Fruit fly (Drosophila melanogaster): ENCODE results near the gene GstD10.

Gene GstD10

DNA sequence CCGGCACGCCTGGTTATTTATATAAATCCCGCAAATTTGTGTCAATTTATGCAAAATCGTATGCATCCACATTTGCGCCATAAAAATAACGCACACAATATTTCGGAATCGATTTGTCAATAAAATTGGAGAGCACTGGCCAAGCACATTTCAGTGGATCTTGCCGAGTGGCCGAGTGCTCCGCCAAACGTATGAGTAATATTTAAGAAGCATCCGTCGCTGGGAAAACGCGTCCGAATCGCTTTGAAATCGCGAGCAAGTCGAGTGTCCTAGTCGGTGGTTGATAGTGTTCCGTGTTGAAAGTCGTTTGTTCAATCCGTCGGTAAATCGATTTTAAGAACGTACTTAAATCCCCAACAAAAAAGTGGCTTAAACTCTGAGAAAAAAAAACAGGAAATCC is 21.4 kb upstream of the GstD10 start, which contains the start of gene CG33098:
Gene CG33098 (plus strand): TSS at position 224 of the 400 bp plus-strand sequence.
- TF ChIP-seq rgr (GFP tag; optimal IDR thresholded peaks at IDR 0.05) = no peak

DNA sequence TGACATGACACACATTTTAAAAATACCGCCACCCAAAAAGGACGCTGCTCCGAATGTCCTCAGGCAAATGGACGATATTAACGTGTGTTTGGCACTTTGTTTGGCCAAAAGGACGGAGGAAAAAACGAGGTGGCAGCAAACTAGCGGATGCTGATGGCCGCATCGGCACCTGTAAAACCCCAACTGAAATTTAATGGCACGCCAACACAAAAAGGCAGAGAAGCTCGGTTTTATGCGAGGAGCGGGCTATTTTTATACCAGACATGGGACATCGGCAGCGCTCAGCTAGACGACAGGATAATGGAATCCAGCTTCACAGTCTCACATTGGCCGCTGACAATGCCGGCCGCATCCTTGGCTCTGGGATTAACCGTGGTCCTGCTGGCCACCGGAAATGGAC is 20.4 kb upstream of the GstD10 start, which contains the start of gene Sol1:
Gene Sol1 (plus strand): TSS at position 301 of the 400 bp plus-strand sequence.
- TF ChIP-seq h (GFP tag; optimal IDR thresholded peaks at IDR 0.05) = no peak
- TF ChIP-seq dmrt93B (GFP tag; optimal IDR thresholded peaks at IDR 0.05) = no peak
- TF ChIP-seq br (GFP tag; optimal IDR thresholded peaks at IDR 0.05) = no peak
- no peak for TF ChIP-seq brk (GFP tag; optimal IDR thresholded peaks at IDR 0.05)
- TF ChIP-seq Sp1 (GFP tag; optimal IDR thresholded peaks at IDR 0.05) = no peak
- TF ChIP-seq CrebA (GFP tag; optimal IDR thresholded peaks at IDR 0.05; ENCODE audit: borderline replicate concordance) = no peak
- TF ChIP-seq rgr (GFP tag; optimal IDR thresholded peaks at IDR 0.05) = no peak
- TF ChIP-seq dl (GFP tag; optimal IDR thresholded peaks at IDR 0.05; ENCODE audit: insufficient read depth in 1 of 2, partially characterized antibody in 2 of 2) = no peak

DNA sequence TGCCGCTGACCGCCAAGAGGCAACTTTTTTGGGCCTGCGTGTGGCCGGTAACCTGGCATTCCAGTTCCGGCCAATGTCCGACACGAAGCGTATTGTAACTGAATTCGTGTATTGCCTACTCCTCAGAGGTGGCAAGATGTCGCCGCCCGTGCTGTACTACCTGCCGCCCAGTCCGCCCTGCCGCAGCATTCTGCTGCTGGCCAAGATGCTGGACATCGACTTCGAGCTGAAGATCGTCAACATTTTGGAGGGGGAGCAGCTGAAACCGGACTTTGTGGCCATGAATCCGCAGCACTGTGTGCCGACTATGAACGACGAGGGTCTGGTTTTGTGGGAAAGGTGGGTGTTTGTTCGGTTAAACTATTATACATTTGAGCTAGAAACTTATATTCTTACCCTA is 18.7 kb upstream of the GstD10 start:
- no peak for TF ChIP-seq dsf (GFP tag; optimal IDR thresholded peaks at IDR 0.05; ENCODE audit: borderline replicate concordance)
- no peak for TF ChIP-seq tai (GFP tag; optimal IDR thresholded peaks at IDR 0.05)
- no peak for TF ChIP-seq Sp1 (GFP tag; optimal IDR thresholded peaks at IDR 0.05)
- no peak for TF ChIP-seq dl (GFP tag; optimal IDR thresholded peaks at IDR 0.05; ENCODE audit: insufficient read depth in 1 of 2, partially characterized antibody in 2 of 2)

DNA sequence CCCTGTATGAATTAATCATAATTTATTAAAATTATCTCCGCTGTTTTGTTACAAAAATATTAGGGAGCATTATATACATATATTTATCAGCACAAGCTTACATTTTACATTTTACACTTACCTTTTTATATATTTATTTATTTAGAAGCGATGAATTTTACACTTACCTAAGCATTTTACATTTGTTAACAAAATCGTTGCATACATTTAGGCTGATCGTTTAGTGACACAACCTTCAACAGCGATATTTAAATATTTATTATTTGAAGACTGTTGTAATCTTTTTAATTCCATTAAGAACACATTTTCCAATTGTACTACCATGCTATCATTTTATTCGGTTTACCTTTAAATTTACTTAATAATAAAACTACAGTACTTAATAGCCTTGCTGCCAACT is 18.2 kb upstream of the GstD10 start:
- TF ChIP-seq br (GFP tag; optimal IDR thresholded peaks at IDR 0.05) = no peak
- peak; percentile 14 for TF ChIP-seq CrebA (GFP tag; optimal IDR thresholded peaks at IDR 0.05; ENCODE audit: borderline replicate concordance)
- no peak for TF ChIP-seq Rel (GFP tag; optimal IDR thresholded peaks at IDR 0.05)
- TF ChIP-seq Rel (tag; optimal IDR thresholded peaks at IDR 0.05) = peak; percentile 87

DNA sequence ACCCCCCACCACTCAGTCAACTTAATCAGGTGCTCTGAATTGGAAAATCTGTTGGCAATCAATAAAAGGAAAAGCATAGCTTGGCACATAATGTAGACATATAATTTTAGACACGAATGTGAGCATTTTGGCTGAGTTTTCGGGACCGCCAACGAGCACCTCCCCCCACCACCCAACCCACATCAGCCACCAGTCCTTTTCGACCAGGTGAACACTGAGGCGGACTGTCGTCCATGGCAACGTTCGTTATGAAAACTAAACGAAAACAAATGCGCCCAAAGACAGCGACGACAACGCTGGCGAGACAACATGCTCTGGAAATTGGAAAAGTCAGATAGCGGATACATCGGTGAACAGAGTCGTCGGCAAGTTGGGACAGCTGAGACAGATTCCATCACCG is 17.5 kb upstream of the GstD10 start, which contains the start of gene GstD11:
Gene GstD11 (plus strand): TSS at position 301 of the 400 bp plus-strand sequence.
- TF ChIP-seq psq (GFP tag; optimal IDR thresholded peaks at IDR 0.05) = no peak
- TF ChIP-seq usp (GFP tag; optimal IDR thresholded peaks at IDR 0.05) = no peak
- TF ChIP-seq dmrt93B (GFP tag; optimal IDR thresholded peaks at IDR 0.05) = no peak
- TF ChIP-seq Rel (GFP tag; optimal IDR thresholded peaks at IDR 0.05) = no peak
- TF ChIP-seq Rel (tag; optimal IDR thresholded peaks at IDR 0.05) = no peak
- TF ChIP-seq Hr83 (GFP tag; optimal IDR thresholded peaks at IDR 0.05; ENCODE audit: poor library complexity, severe bottlenecking) = no peak

DNA sequence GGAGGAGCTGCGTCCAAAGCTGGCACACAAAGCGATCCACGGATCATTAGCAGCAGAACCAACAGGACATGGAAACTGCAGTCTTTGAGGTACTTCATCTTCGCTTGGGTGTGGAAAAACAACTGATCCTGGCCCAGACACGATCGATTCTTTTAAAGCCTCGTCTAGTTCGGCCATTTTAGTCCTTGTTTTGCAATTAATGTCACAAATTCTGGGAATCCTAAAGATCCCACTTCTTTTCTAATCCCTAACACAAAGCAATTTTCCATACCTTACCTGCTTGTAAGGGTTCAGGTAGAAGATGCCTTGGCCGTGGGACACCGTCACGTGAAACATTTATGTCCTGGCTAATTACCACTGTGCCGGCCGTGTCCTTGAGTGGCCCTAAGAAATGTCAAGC is 17.0 kb upstream of the GstD10 start, which contains the start of gene CG10035:
Gene CG10035 (minus strand): TSS at position 129 of the 400 bp plus-strand sequence.
- no peak for TF ChIP-seq HLH106 (tag; optimal IDR thresholded peaks at IDR 0.05)
- TF ChIP-seq sage (GFP tag; optimal IDR thresholded peaks at IDR 0.05) = no peak
- TF ChIP-seq brk (GFP tag; optimal IDR thresholded peaks at IDR 0.05) = no peak
- TF ChIP-seq Vsx2 (GFP tag; optimal IDR thresholded peaks at IDR 0.05; ENCODE audit: partially characterized antibody) = no peak
- TF ChIP-seq rgr (GFP tag; optimal IDR thresholded peaks at IDR 0.05) = no peak
- no peak for TF ChIP-seq Myc (optimal IDR thresholded peaks at IDR 0.05)
- TF ChIP-seq sv (GFP tag; optimal IDR thresholded peaks at IDR 0.05) = no peak
- no peak for TF ChIP-seq lola (GFP tag; optimal IDR thresholded peaks at IDR 0.05)
- TF ChIP-seq Dfd (GFP tag; optimal IDR thresholded peaks at IDR 0.05) = no peak
- no peak for TF ChIP-seq Hr83 (GFP tag; optimal IDR thresholded peaks at IDR 0.05; ENCODE audit: poor library complexity, severe bottlenecking)

DNA sequence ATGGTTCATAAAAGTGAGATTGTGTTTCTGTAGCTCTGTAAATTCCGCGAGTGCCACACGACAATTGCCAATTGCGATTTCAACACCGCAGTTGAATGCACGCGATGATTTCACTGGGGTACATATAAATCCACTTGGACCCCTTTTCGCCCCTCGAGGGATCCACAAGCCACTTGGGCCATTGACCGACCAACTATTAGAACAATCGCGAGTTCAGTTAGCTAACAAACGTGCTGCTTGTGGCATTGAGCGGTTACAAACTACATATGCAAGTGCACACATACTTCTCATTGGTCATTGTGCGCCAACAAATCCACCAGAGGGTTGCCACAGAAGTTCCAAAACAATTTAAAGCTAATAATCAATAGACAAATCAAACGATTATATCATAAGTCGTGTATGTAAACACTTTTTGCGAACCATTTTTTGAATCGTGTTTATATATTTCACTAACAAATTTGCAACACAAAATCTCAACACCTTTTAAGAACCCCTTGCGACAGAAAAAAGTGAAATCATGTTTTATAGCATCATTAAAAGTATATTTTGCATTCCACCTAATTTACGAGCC is 15.7 kb upstream of the GstD10 start:
- TF ChIP-seq dsf (GFP tag; optimal IDR thresholded peaks at IDR 0.05; ENCODE audit: borderline replicate concordance) (no peak), Myc (optimal IDR thresholded peaks at IDR 0.05) (no peak), Hr83 (GFP tag; optimal IDR thresholded peaks at IDR 0.05; ENCODE audit: poor library complexity, severe bottlenecking) (no peak), psq (GFP tag; optimal IDR thresholded peaks at IDR 0.05) (no peak), rgr (GFP tag; optimal IDR thresholded peaks at IDR 0.05) (no peak), Mio (GFP tag; optimal IDR thresholded peaks at IDR 0.05) (no peak), jim (GFP tag; optimal IDR thresholded peaks at IDR 0.05) (no peak), Sp1 (GFP tag; optimal IDR thresholded peaks at IDR 0.05) (no peak), foxo (GFP tag; optimal IDR thresholded peaks at IDR 0.05) (no peak), Jra (GFP tag; optimal IDR thresholded peaks at IDR 0.05) (no peak), Abd-B (GFP tag; optimal IDR thresholded peaks at IDR 0.05) (no peak), CrebA (GFP tag; optimal IDR thresholded peaks at IDR 0.05; ENCODE audit: borderline replicate concordance) (no peak), CG9705 (GFP tag; optimal IDR thresholded peaks at IDR 0.05) (no peak), Hnf4 (GFP tag; optimal IDR thresholded peaks at IDR 0.05) (no peak), sv (GFP tag; optimal IDR thresholded peaks at IDR 0.05) (no peak), usp (GFP tag; optimal IDR thresholded peaks at IDR 0.05) (no peak), OdsH (GFP tag; optimal IDR thresholded peaks at IDR 0.05) (no peak), pan (optimal IDR thresholded peaks at IDR 0.05) (no peak)
